Fruit fly (Drosophila melanogaster) whole organism, embryonic: ENCODE data around the gene br.
A peak's percentile ranks its signal among the peaks of the same experiment; 100 is the strongest.

Experiments
- Atf-2 ChIP-seq: fragments of 200-800 bp; sonication (Bioruptor generic); optimal IDR thresholded peaks from 2 replicates; lab custom pipeline; 2016; ENCODE audit warnings: missing biosample characterization, missing genetic modification characterization
- B-H2 ChIP-seq: fragments of 200-800 bp; sonication (Bioruptor generic); optimal IDR thresholded peaks from 2 replicates; lab custom pipeline; 2018; ENCODE audit warnings: missing biosample characterization, mild to moderate bottlenecking, missing genetic modification characterization
- CG10543 ChIP-seq: fragments of 200-800 bp; sonication (Bioruptor generic); optimal IDR thresholded peaks from 3 replicates; lab custom pipeline; 2017; ENCODE audit warnings: missing biosample characterization, mild to moderate bottlenecking, missing genetic modification characterization, moderate library complexity
- CG11398 ChIP-seq: fragments of 200-800 bp; sonication (Bioruptor generic); optimal IDR thresholded peaks from 2 replicates; lab custom pipeline; 2016; ENCODE audit warnings: missing biosample characterization, missing genetic modification characterization
- CG12071 ChIP-seq: fragments of 200-800 bp; sonication (Bioruptor generic); optimal IDR thresholded peaks from 3 replicates; lab custom pipeline; 2018; ENCODE audit warnings: missing biosample characterization, mild to moderate bottlenecking, missing genetic modification characterization
- CG15696 ChIP-seq: fragments of 200-800 bp; sonication (Bioruptor generic); optimal IDR thresholded peaks from 2 replicates; lab custom pipeline; 2019; ENCODE audit warnings: missing biosample characterization, mild to moderate bottlenecking, missing genetic modification characterization, moderate library complexity
- CG16863 ChIP-seq: fragments of 200-800 bp; sonication (Bioruptor generic); optimal IDR thresholded peaks from 3 replicates; lab custom pipeline; 2016; ENCODE audit warnings: missing biosample characterization, missing genetic modification characterization
- CG2712 ChIP-seq: fragments of 200-800 bp; optimal IDR thresholded peaks from 3 replicates; lab custom pipeline; 2019; ENCODE audit warnings: missing biosample characterization, mild to moderate bottlenecking, missing genetic modification characterization, moderate library complexity
- CG3065 ChIP-seq: fragments of 200-800 bp; sonication (Bioruptor generic); optimal IDR thresholded peaks from 2 replicates; lab custom pipeline; 2016; ENCODE audit warnings: missing biosample characterization, missing genetic modification characterization
- CG3281 ChIP-seq: fragments of 200-800 bp; sonication (Bioruptor generic); optimal IDR thresholded peaks from 3 replicates; lab custom pipeline; 2017; ENCODE audit warnings: missing biosample characterization, mild to moderate bottlenecking, missing genetic modification characterization
- CG3838 ChIP-seq: fragments of 200-800 bp; sonication (Bioruptor generic); optimal IDR thresholded peaks from 3 replicates; lab custom pipeline; 2016; ENCODE audit warnings: missing biosample characterization, missing genetic modification characterization
- CG4404 ChIP-seq: fragments of 200-800 bp; sonication (Bioruptor generic); IDR thresholded peaks from 2 replicates; pipeline ENCODE4 v1.3.6; 2022; ENCODE audit warnings: missing biosample characterization, missing genetic modification characterization
- CG4424 ChIP-seq: fragments of 200-800 bp; sonication (Bioruptor generic); optimal IDR thresholded peaks from 3 replicates; lab custom pipeline; 2016; ENCODE audit warnings: missing biosample characterization, missing genetic modification characterization
- CG5245 ChIP-seq: fragments of 200-800 bp; sonication (Bioruptor generic); optimal IDR thresholded peaks from 3 replicates; lab custom pipeline; 2016; ENCODE audit warnings: missing biosample characterization, missing genetic modification characterization
- CG6654 ChIP-seq: fragments of 200-800 bp; sonication (Bioruptor generic); optimal IDR thresholded peaks from 2 replicates; lab custom pipeline; 2017; ENCODE audit warnings: missing biosample characterization, mild to moderate bottlenecking, missing genetic modification characterization
- CG6765 ChIP-seq: fragments of 200-800 bp; sonication (Bioruptor generic); optimal IDR thresholded peaks from 3 replicates; lab custom pipeline; 2017; ENCODE audit warnings: missing biosample characterization, mild to moderate bottlenecking, missing genetic modification characterization
- CG7928 ChIP-seq: fragments of 200-800 bp; sonication (Bioruptor generic); optimal IDR thresholded peaks from 2 replicates; lab custom pipeline; 2017; ENCODE audit warnings: missing biosample characterization, mild to moderate bottlenecking, missing genetic modification characterization
- D19A ChIP-seq: fragments of 200-800 bp; optimal IDR thresholded peaks from 3 replicates; lab custom pipeline; 2019; ENCODE audit warnings: missing biosample characterization, mild to moderate bottlenecking, missing genetic modification characterization, moderate library complexity
- Dbx ChIP-seq: fragments of 200-800 bp; sonication (Bioruptor generic); IDR thresholded peaks from 3 replicates; pipeline ENCODE4 v1.3.6; 2022; ENCODE audit warnings: missing biosample characterization, missing genetic modification characterization
- E2f1 ChIP-seq: fragments of 200-800 bp; sonication (Bioruptor generic); IDR thresholded peaks from 2 replicates; pipeline ENCODE4 v1.3.6; 2022; ENCODE audit warnings: missing biosample characterization, missing genetic modification characterization
- Ets65A ChIP-seq: fragments of 200-800 bp; sonication (Bioruptor generic); peaks from one replicate; lab custom pipeline; 2016; ENCODE audit warnings: missing biosample characterization, missing genetic modification characterization
- HmgZ ChIP-seq: fragments of 200-800 bp; sonication (Bioruptor generic); optimal IDR thresholded peaks from 2 replicates; lab custom pipeline; 2018; ENCODE audit warnings: missing biosample characterization, mild to moderate bottlenecking, missing genetic modification characterization
- Hr3 ChIP-seq: fragments of 200-800 bp; sonication (Bioruptor generic); optimal IDR thresholded peaks from 3 replicates; lab custom pipeline; 2016; ENCODE audit warnings: missing biosample characterization, missing genetic modification characterization
- MTF-1 ChIP-seq: fragments of 200-800 bp; sonication (Bioruptor generic); optimal IDR thresholded peaks from 2 replicates; lab custom pipeline; 2018; ENCODE audit warnings: missing biosample characterization, mild to moderate bottlenecking, missing genetic modification characterization, borderline replicate concordance
- Mes4 ChIP-seq: fragments of 200-800 bp; sonication (Bioruptor generic); optimal IDR thresholded peaks from 2 replicates; lab custom pipeline; 2016; ENCODE audit warnings: missing biosample characterization, missing genetic modification characterization
- Neu2 ChIP-seq: fragments of 200-800 bp; sonication (Bioruptor generic); optimal IDR thresholded peaks from 3 replicates; lab custom pipeline; 2016; ENCODE audit warnings: missing biosample characterization, missing genetic modification characterization, borderline replicate concordance
- Rfx ChIP-seq: fragments of 200-800 bp; sonication (Bioruptor generic); IDR thresholded peaks from 2 replicates; pipeline ENCODE4 v1.3.6; 2022; ENCODE audit warnings: missing biosample characterization, missing genetic modification characterization
- Rx ChIP-seq: fragments of 200-800 bp; sonication (Bioruptor generic); IDR thresholded peaks from 2 replicates; pipeline ENCODE4 v1.3.6; 2022; ENCODE audit warnings: missing biosample characterization, missing genetic modification characterization
- Scr ChIP-seq: fragments of 200-800 bp; sonication (Bioruptor generic); IDR thresholded peaks from 2 replicates; pipeline ENCODE4 v1.3.6; 2022; ENCODE audit warnings: missing biosample characterization, missing genetic modification characterization; ENCODE audit not compliant: partially characterized antibody
- aop ChIP-seq: fragments of 200-800 bp; sonication (Bioruptor generic); IDR thresholded peaks from 2 replicates; pipeline ENCODE4 v1.3.6; 2022; ENCODE audit warnings: missing biosample characterization, missing genetic modification characterization
- bigmax ChIP-seq: fragments of 200-800 bp; sonication (Bioruptor generic); optimal IDR thresholded peaks from 2 replicates; lab custom pipeline; 2018; ENCODE audit warnings: missing biosample characterization, mild to moderate bottlenecking, missing genetic modification characterization
- bowl ChIP-seq: fragments of 200-800 bp; sonication (Bioruptor generic); IDR thresholded peaks from 2 replicates; pipeline ENCODE4 v1.3.6; 2022; ENCODE audit warnings: missing biosample characterization, missing genetic modification characterization
- cas ChIP-seq: fragments of 200-800 bp; sonication (Bioruptor generic); IDR thresholded peaks from 2 replicates; pipeline ENCODE4 v1.3.6; 2022; ENCODE audit warnings: missing biosample characterization, missing genetic modification characterization
- chn ChIP-seq: fragments of 200-800 bp; sonication (Bioruptor generic); optimal IDR thresholded peaks from 2 replicates; lab custom pipeline; 2016; ENCODE audit warnings: missing biosample characterization, missing genetic modification characterization
- corto ChIP-seq: fragments of 200-800 bp; sonication (Bioruptor generic); optimal IDR thresholded peaks from 2 replicates; lab custom pipeline; 2016; ENCODE audit warnings: missing biosample characterization, mild to moderate bottlenecking, missing genetic modification characterization, moderate library complexity
- crp ChIP-seq, 2 experiments: fragments of 200-800 bp; sonication (Bioruptor generic); optimal IDR thresholded peaks; 2 replicates in 1 of 2; 3 replicates in 1 of 2; lab custom pipeline; 2017; ENCODE audit warnings: missing biosample characterization in 2 of 2, missing genetic modification characterization in 2 of 2, mild to moderate bottlenecking in 1 of 2, moderate library complexity in 1 of 2
- cwo ChIP-seq: fragments of 200-800 bp; sonication (Bioruptor generic); optimal IDR thresholded peaks from 3 replicates; lab custom pipeline; 2017; ENCODE audit warnings: missing biosample characterization, missing genetic modification characterization, mild to moderate bottlenecking, moderate library complexity, missing genetic modification reagents
- dpn ChIP-seq, 2 experiments: fragments of 200-800 bp; sonication (Bioruptor generic); optimal IDR thresholded peaks; 3 replicates each; lab custom pipeline; 2016; ENCODE audit warnings: missing biosample characterization in 2 of 2, missing genetic modification characterization in 2 of 2
- ems ChIP-seq: fragments of 200-800 bp; sonication (Bioruptor generic); optimal IDR thresholded peaks from 3 replicates; lab custom pipeline; 2016; ENCODE audit warnings: missing biosample characterization, missing genetic modification characterization
- maf-S ChIP-seq: fragments of 200-800 bp; sonication (Bioruptor generic); optimal IDR thresholded peaks from 2 replicates; lab custom pipeline; 2016; ENCODE audit warnings: missing biosample characterization, missing genetic modification characterization
- nerfin-2 ChIP-seq: fragments of 200-800 bp; sonication (Bioruptor generic); IDR thresholded peaks from 2 replicates; pipeline ENCODE4 v1.3.6; 2022; ENCODE audit warnings: missing biosample characterization, missing genetic modification characterization; ENCODE audit not compliant: partially characterized antibody
- peb ChIP-seq: fragments of 200-800 bp; sonication (Bioruptor generic); IDR thresholded peaks from 2 replicates; pipeline ENCODE4 v1.3.6; 2022; ENCODE audit warnings: missing biosample characterization, missing genetic modification characterization
- pros ChIP-seq: fragments of 200-800 bp; sonication (Bioruptor generic); optimal IDR thresholded peaks from 3 replicates; lab custom pipeline; 2019; ENCODE audit warnings: missing biosample characterization, mild to moderate bottlenecking, missing genetic modification characterization, moderate library complexity
- psq ChIP-seq: fragments of 200-800 bp; sonication (Bioruptor generic); optimal IDR thresholded peaks from 2 replicates; lab custom pipeline; 2017; ENCODE audit warnings: missing biosample characterization, missing genetic modification characterization
- run ChIP-seq: fragments of 200-800 bp; sonication (Bioruptor generic); optimal IDR thresholded peaks from 3 replicates; lab custom pipeline; 2018; ENCODE audit warnings: missing biosample characterization, mild to moderate bottlenecking, missing genetic modification characterization
- salm ChIP-seq: fragments of 200-800 bp; sonication (Bioruptor generic); optimal IDR thresholded peaks from 2 replicates; lab custom pipeline; 2018; ENCODE audit warnings: missing biosample characterization, mild to moderate bottlenecking, missing genetic modification characterization
- schlank ChIP-seq: fragments of 200-800 bp; sonication (Bioruptor generic); optimal IDR thresholded peaks from 2 replicates; lab custom pipeline; 2018; ENCODE audit warnings: missing biosample characterization, mild to moderate bottlenecking, missing genetic modification characterization
- sd ChIP-seq: fragments of 200-800 bp; sonication (Bioruptor generic); optimal IDR thresholded peaks from 3 replicates; lab custom pipeline; 2018; ENCODE audit warnings: missing biosample characterization, mild to moderate bottlenecking, missing genetic modification characterization, moderate library complexity
- seq ChIP-seq: fragments of 200-800 bp; sonication (Bioruptor generic); IDR thresholded peaks from 2 replicates; pipeline ENCODE4 v1.3.6; 2022; ENCODE audit warnings: missing biosample characterization, missing genetic modification characterization
- shn ChIP-seq: fragments of 200-800 bp; sonication (Bioruptor generic); optimal IDR thresholded peaks from 3 replicates; lab custom pipeline; 2016; ENCODE audit warnings: missing biosample characterization, missing genetic modification characterization
- sima ChIP-seq: fragments of 200-800 bp; sonication (Bioruptor generic); optimal IDR thresholded peaks from 2 replicates; lab custom pipeline; 2016; ENCODE audit warnings: missing biosample characterization, missing genetic modification characterization
- slou ChIP-seq: fragments of 200-800 bp; sonication (Bioruptor generic); optimal IDR thresholded peaks from 3 replicates; lab custom pipeline; 2016; ENCODE audit warnings: missing biosample characterization, missing genetic modification characterization

The br gene

DNA sequence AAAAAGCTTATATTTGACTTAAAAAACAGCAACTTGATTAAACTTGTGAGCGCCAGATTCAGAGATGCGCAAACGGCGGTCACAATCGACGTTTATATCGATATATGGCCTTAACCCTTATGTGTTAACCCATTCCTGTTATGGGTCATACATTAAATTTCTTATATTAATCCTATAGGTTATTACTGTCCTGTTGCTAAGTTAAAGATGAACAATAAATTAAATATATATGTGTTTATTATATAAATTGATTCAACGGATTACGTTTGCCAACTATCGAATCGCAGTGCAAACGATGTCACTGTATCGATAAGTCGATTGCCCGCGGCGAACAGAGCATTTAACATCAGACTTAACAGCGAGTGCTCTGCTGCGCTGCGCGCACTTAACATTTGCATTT, 94.3 kb downstream of the br start, which contains the start of the genes CG3740 and hfw (continued):
- TF ChIP-seq bigmax (GFP tag; lab: Kevin White, UChicago) (no peak), salm (tag; lab: Kevin White, UChicago) (peak; percentile 4), slou (peak; percentile 54), Dbx (GFP tag; lab: Robert Waterston, UW) (peak; percentile 82), schlank (tag; lab: Kevin White, UChicago) (no peak), cas (GFP tag; lab: Robert Waterston, UW) (no peak), cwo (GFP tag; lab: Kevin White, UChicago) (peak; percentile 27), Hr3 (GFP tag; lab: Kevin White, UChicago) (peak; percentile 76), nerfin-2 (GFP tag; lab: Robert Waterston, UW) (peak; percentile 87), psq (GFP tag; lab: Kevin White, UChicago) (peak; percentile 45), D19A (no peak), CG11398 (GFP tag; lab: Kevin White, UChicago) (no peak), bowl (GFP tag; lab: Robert Waterston, UW) (no peak), MTF-1 (GFP tag; lab: Kevin White, UChicago) (no peak), B-H2 (peak; percentile 47), sima (GFP tag; lab: Kevin White, UChicago) (no peak), run (tag; lab: Kevin White, UChicago) (no peak), Neu2 (no peak), CG5245 (GFP tag; lab: Kevin White, UChicago) (peak; percentile 33), CG10543 (no peak), peb (0 out of 2 replicates have a peak, but pooled peaks have one; percentile 21), pros (GFP tag; lab: Kevin White, UChicago) (no peak), CG4424 (peak; percentile 73), CG15696 (peak; percentile 65), CG3281 (peak; percentile 50), CG7928 (GFP tag; lab: Kevin White, UChicago) (no peak), shn (GFP tag; lab: Kevin White, UChicago) (no peak), CG4404 (GFP tag; lab: Robert Waterston, UW) (peak; percentile 64), Ets65A (peak; percentile 86), ems (peak; percentile 49), CG6654 (peak; percentile 14), Mes4 (GFP tag; lab: Kevin White, UChicago) (no peak), E2f1 (GFP tag; lab: Robert Waterston, UW) (peak; percentile 84), CG12071 (GFP tag; lab: Kevin White, UChicago) (no peak), maf-S (GFP tag; lab: Kevin White, UChicago) (no peak), CG3838 (GFP tag; lab: Kevin White, UChicago) (no peak), chn (peak; percentile 6), dpn (GFP tag; optimal IDR thresholded peaks at IDR 0.05; lab: Kevin White, UChicago) (peak; percentile 20 to 80), seq (GFP tag; lab: Robert Waterston, UW) (peak; percentile 48; the same call in 1 of the 2 replicates), CG2712 (tag; lab: Kevin White, UChicago) (peak; percentile 84), CG16863 (no peak), HmgZ (tag; lab: Kevin White, UChicago) (peak; percentile 71), sd (tag; lab: Kevin White, UChicago) (no peak), CG3065 (no peak), Atf-2 (GFP tag; lab: Kevin White, UChicago) (no peak), corto (GFP tag; lab: Kevin White, UChicago) (peak; percentile 75), Scr (peak; percentile 95), aop (GFP tag; lab: Robert Waterston, UW) (no peak), Rx (GFP tag; lab: Robert Waterston, UW) (peak; percentile 65), CG6765 (no peak), Rfx (GFP tag; lab: Robert Waterston, UW) (peak; percentile 85), crp (GFP tag; optimal IDR thresholded peaks at IDR 0.05; lab: Kevin White, UChicago) (peak in 1 of 2 experiments; percentile 24)
